Worm (Caenorhabditis elegans): Measurements from ENCODE around the gene rpl-35.

Gene rpl-35

DNA sequence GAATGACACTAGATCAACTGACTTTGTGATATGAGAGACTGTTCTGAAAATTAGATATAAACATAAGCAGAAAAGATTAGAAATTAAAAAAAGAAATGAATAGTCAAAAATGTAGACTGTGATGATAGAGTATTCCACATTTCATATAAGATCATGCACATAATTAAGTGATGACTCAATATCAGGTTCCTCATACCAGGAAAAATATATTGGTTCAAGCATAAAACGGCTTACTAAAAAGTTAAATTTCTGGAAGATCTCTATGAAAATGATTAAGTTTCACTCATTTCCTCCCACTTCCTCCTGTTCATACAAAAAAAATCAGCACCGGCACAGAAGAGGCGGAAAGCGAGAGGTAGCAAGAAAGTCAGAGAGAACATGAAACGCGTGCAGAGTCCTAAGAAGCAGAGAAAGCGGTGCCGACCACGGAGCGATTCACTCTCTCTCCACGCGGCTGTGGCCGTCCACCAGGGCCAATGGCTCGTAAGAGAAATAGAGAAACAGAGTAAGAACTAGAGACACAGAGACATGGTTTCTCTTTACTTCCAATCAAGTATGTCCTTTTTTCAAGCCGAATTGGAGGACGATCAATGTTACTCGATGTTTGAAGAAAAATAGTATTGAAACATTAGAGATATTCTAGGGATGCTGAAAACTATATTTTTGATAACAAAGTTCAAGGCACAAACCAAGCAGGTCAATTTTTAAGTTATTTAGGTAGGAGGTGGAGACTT lies 36.8 kb downstream of the rpl-35 start, which contains the start of the genes ZK688.5 and fahd-1 (continued):
- TF ChIP-seq madf-2 (tag; optimal IDR thresholded peaks at IDR 0.05) (no peak), lim-6 (tag; optimal IDR thresholded peaks at IDR 0.05) (no peak), ceh-19 (GFP tag; optimal IDR thresholded peaks at IDR 0.05) (no peak), ceh-34 (tag; optimal IDR thresholded peaks at IDR 0.05) (peak; percentile 80), nfya-1 (tag; optimal IDR thresholded peaks at IDR 0.05) (peak; percentile 91), nhr-11 (tag; optimal IDR thresholded peaks at IDR 0.05) (no peak), hlh-30 (tag; optimal IDR thresholded peaks at IDR 0.05; ENCODE audit: insufficient read depth) (peak; percentile 61), pha-2 (tag; optimal IDR thresholded peaks at IDR 0.05) (no peak), pha-4 (tag; optimal IDR thresholded peaks at IDR 0.05) (no peak), ref-2 (tag; optimal IDR thresholded peaks at IDR 0.05) (peak; percentile 57), zip-5 (tag; optimal IDR thresholded peaks at IDR 0.05) (no peak), C08G9.2 (tag; optimal IDR thresholded peaks at IDR 0.05) (no peak), ama-1 (optimal IDR thresholded peaks at IDR 0.05) (no peak), ceh-14 (tag; optimal IDR thresholded peaks at IDR 0.05) (peak; percentile 36), ceh-18 (tag; optimal IDR thresholded peaks at IDR 0.05) (peak; percentile 79), pag-3 (tag; optimal IDR thresholded peaks at IDR 0.05; ENCODE audit: borderline replicate concordance) (no peak), sdc-2 (tag; optimal IDR thresholded peaks at IDR 0.05) (no peak), unc-3 (GFP tag; conservative IDR thresholded peaks at IDR 0.05) (no peak), unc-3 (tag; optimal IDR thresholded peaks at IDR 0.05) (no peak), ceh-2 (tag; optimal IDR thresholded peaks at IDR 0.05) (peak; percentile 31), nhr-232 (tag; optimal IDR thresholded peaks at IDR 0.05) (no peak), F13H6.1 (tag; optimal IDR thresholded peaks at IDR 0.05) (peak; percentile 19), ceh-24 (tag; optimal IDR thresholded peaks at IDR 0.05) (no peak), hlh-13 (GFP tag; optimal IDR thresholded peaks at IDR 0.05) (no peak), fkh-6 (tag; optimal IDR thresholded peaks at IDR 0.05) (no peak), unc-42 (tag; optimal IDR thresholded peaks at IDR 0.05) (no peak), lin-11 (tag; optimal IDR thresholded peaks at IDR 0.05) (no peak), ceh-31 (tag; optimal IDR thresholded peaks at IDR 0.05) (peak; percentile 78), fkh-10 (GFP tag; optimal IDR thresholded peaks at IDR 0.05) (no peak), tbx-2 (tag; optimal IDR thresholded peaks at IDR 0.05) (peak; percentile 63), sox-2 (GFP tag; IDR thresholded peaks at IDR 0.05) (no peak), Y22D7AL.16 (tag; optimal IDR thresholded peaks at IDR 0.05) (no peak), elt-4 (tag; optimal IDR thresholded peaks at IDR 0.05) (no peak), gmeb-2 (tag; optimal IDR thresholded peaks at IDR 0.05) (no peak), unc-55 (GFP tag; optimal IDR thresholded peaks at IDR 0.05) (peak; percentile 66), fax-1 (tag; optimal IDR thresholded peaks at IDR 0.05) (no peak), ets-4 (tag; optimal IDR thresholded peaks at IDR 0.05) (peak; percentile 21), eyg-1 (tag; optimal IDR thresholded peaks at IDR 0.05) (no peak), tbx-7 (tag; optimal IDR thresholded peaks at IDR 0.05) (no peak), ceh-48 (tag; optimal IDR thresholded peaks at IDR 0.05) (no peak), ahr-1 (tag; optimal IDR thresholded peaks at IDR 0.05) (no peak), che-1 (tag; optimal IDR thresholded peaks at IDR 0.05) (no peak), ttx-3 (tag; optimal IDR thresholded peaks at IDR 0.05) (no peak), rnt-1 (tag; optimal IDR thresholded peaks at IDR 0.05) (peak; percentile 61), ceh-45 (GFP tag; IDR thresholded peaks at IDR 0.05) (no peak), hlh-6 (tag; optimal IDR thresholded peaks at IDR 0.05) (no peak), syd-9 (tag; optimal IDR thresholded peaks at IDR 0.05) (peak; percentile 16), unc-86 (tag; optimal IDR thresholded peaks at IDR 0.05) (no peak), hlh-15 (tag; optimal IDR thresholded peaks at IDR 0.05) (no peak), hlh-8 (tag; optimal IDR thresholded peaks at IDR 0.05) (no peak), ztf-16 (tag; optimal IDR thresholded peaks at IDR 0.05) (no peak)

Measured in whole organism, late embryonic.